Fruit fly (Drosophila melanogaster): ENCODE data around the gene mei-9.

mei-9 gene

DNA sequence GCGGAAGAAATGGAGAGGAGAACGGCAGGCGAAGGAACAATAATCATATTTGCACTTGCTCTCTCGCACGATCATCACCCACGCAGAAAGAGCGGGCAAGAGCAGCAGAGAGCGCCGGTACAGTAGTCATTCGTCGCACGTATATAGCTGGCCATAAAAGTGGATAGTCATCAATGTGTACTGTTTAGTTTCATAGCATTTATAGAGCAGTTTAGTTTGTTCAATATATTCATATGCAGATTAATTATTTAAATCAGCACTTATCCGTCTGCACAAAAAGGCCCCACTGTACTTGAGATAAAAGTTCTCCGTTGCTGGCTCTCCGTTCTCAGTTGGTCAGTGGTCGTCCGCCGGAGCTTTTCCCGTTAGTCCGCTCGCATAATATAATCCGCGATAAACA is 6.2 kb upstream of the mei-9 start (continued):
- peak; percentile 94 for TF ChIP-seq nom (GFP tag; optimal IDR thresholded peaks at IDR 0.05)
- TF ChIP-seq trh (GFP tag; optimal IDR thresholded peaks at IDR 0.05): peak; percentile 95
- peak; percentile 99 for TF ChIP-seq esg (GFP tag; conservative IDR thresholded peaks at IDR 0.05)
- TF ChIP-seq CG3847 (GFP tag; IDR thresholded peaks at IDR 0.05): peak; percentile 99
- peak; percentile 94 for TF ChIP-seq CG10274 (GFP tag; optimal IDR thresholded peaks at IDR 0.05)
- peak; percentile 98 for TF ChIP-seq Optix (GFP tag; IDR thresholded peaks at IDR 0.05)
- TF ChIP-seq caup (GFP tag; optimal IDR thresholded peaks at IDR 0.05; ENCODE audit: severe bottlenecking): peak; percentile 99
- TF ChIP-seq sob (GFP tag; IDR thresholded peaks at IDR 0.05): peak; percentile 99
- TF ChIP-seq Bgb (GFP tag; IDR thresholded peaks at IDR 0.05; ENCODE audit: partially characterized antibody): no peak
- TF ChIP-seq cad (GFP tag; optimal IDR thresholded peaks at IDR 0.05): no peak
- peak; percentile 96 for TF ChIP-seq CG16815 (GFP tag; optimal IDR thresholded peaks at IDR 0.05)
- TF ChIP-seq sna (GFP tag; IDR thresholded peaks at IDR 0.05; ENCODE audit: partially characterized antibody): no peak
- TF ChIP-seq gfzf (GFP tag; optimal IDR thresholded peaks at IDR 0.05): peak; percentile 35
- TF ChIP-seq CG13894 (tag; optimal IDR thresholded peaks at IDR 0.05): peak; percentile 99
- TF ChIP-seq trem (tag; optimal IDR thresholded peaks at IDR 0.05): peak; percentile 79
- 0 out of 3 replicates have a peak, but pooled peaks have one; percentile 18 for TF ChIP-seq knrl (GFP tag; IDR thresholded peaks at IDR 0.05; ENCODE audit: partially characterized antibody)
- TF ChIP-seq CG1529 (GFP tag; optimal IDR thresholded peaks at IDR 0.05): peak; percentile 95
- peak; percentile 99 for TF ChIP-seq sisA (GFP tag; IDR thresholded peaks at IDR 0.05)
- TF ChIP-seq phol (tag; optimal IDR thresholded peaks at IDR 0.05): peak; percentile 95
- TF ChIP-seq sens (GFP tag): peak; percentile 99
- TF ChIP-seq CG14710 (tag; optimal IDR thresholded peaks at IDR 0.05): peak; percentile 81
- peak; percentile 98 for TF ChIP-seq ems (GFP tag; optimal IDR thresholded peaks at IDR 0.05)
- peak; percentile 87 for TF ChIP-seq CG15696 (tag; optimal IDR thresholded peaks at IDR 0.05)
- TF ChIP-seq CG18476 (GFP tag; optimal IDR thresholded peaks at IDR 0.05): peak; percentile 94
- TF ChIP-seq Hey (tag; optimal IDR thresholded peaks at IDR 0.05): peak; percentile 96
- no peak for TF ChIP-seq fru (optimal IDR thresholded peaks at IDR 0.05)
- TF ChIP-seq CG6813 (GFP tag; optimal IDR thresholded peaks at IDR 0.05): peak; percentile 98
- TF ChIP-seq ara (GFP tag; IDR thresholded peaks at IDR 0.05): peak; percentile 98
- peak; percentile 94 for TF ChIP-seq btn (GFP tag; optimal IDR thresholded peaks at IDR 0.05)
- TF ChIP-seq CG2678 (tag; optimal IDR thresholded peaks at IDR 0.05): peak; percentile 99
- peak; percentile 97 for TF ChIP-seq CG17385 (GFP tag; optimal IDR thresholded peaks at IDR 0.05)
- TF ChIP-seq hkb (optimal IDR thresholded peaks at IDR 0.05): no peak
- TF ChIP-seq hkb (GFP tag; IDR thresholded peaks at IDR 0.05): peak; percentile 99
- peak; percentile 100 for TF ChIP-seq Ada2b (GFP tag; IDR thresholded peaks at IDR 0.05)
- TF ChIP-seq CG31388 (GFP tag; optimal IDR thresholded peaks at IDR 0.05): peak; percentile 97
- TF ChIP-seq Eip74EF (GFP tag; optimal IDR thresholded peaks at IDR 0.05): peak in 1 of 2 experiments; percentile 93
- TF ChIP-seq TFAM (GFP tag; optimal IDR thresholded peaks at IDR 0.05): peak; percentile 59
- no peak for TF ChIP-seq CG8478 (optimal IDR thresholded peaks at IDR 0.05)
- peak; percentile 97 for TF ChIP-seq Nf-YA (GFP tag; IDR thresholded peaks at IDR 0.05)
- TF ChIP-seq CG9817 (tag; optimal IDR thresholded peaks at IDR 0.05): peak; percentile 99
- TF ChIP-seq maf-S (GFP tag; optimal IDR thresholded peaks at IDR 0.05): peak; percentile 98
- TF ChIP-seq C15 (GFP tag; IDR thresholded peaks at IDR 0.05): peak; percentile 98
- TF ChIP-seq Sry-δ (GFP tag; optimal IDR thresholded peaks at IDR 0.05): peak; percentile 75
- TF ChIP-seq ac (GFP tag; optimal IDR thresholded peaks at IDR 0.05): peak; percentile 78
- peak; percentile 73 for TF ChIP-seq CG10565 (GFP tag; optimal IDR thresholded peaks at IDR 0.05)
- TF ChIP-seq CG9797 (GFP tag; optimal IDR thresholded peaks at IDR 0.05): peak; percentile 43
- peak; percentile 97 for TF ChIP-seq CG1024 (GFP tag; IDR thresholded peaks at IDR 0.05)
- TF ChIP-seq CG1832 (GFP tag; optimal IDR thresholded peaks at IDR 0.05): peak; percentile 23
- TF ChIP-seq Elba2 (GFP tag; optimal IDR thresholded peaks at IDR 0.05): peak; percentile 33
- TF ChIP-seq klu (GFP tag; IDR thresholded peaks at IDR 0.05): peak; percentile 99
- peak; percentile 99 for TF ChIP-seq GATAe (GFP tag; conservative IDR thresholded peaks at IDR 0.05)
- peak; percentile 60 for TF ChIP-seq CTCF (GFP tag; optimal IDR thresholded peaks at IDR 0.05)
